Fruit fly (Drosophila melanogaster) whole organism, embryonic: Measurements from ENCODE around the gene Gr5a.

Experiments
- Abd-B ChIP-seq: fragments of 200-800 bp; sonication (Bioruptor generic); optimal IDR thresholded peaks from 2 replicates; lab custom pipeline; 2018; ENCODE audit warnings: missing biosample characterization, mild to moderate bottlenecking, missing genetic modification characterization, moderate library complexity
- Bdp1 ChIP-seq: fragments of 200-800 bp; sonication (Bioruptor generic); optimal IDR thresholded peaks from 3 replicates; lab custom pipeline; 2016; ENCODE audit warnings: missing biosample characterization, missing genetic modification characterization
- CG10147 ChIP-seq: fragments of 200-800 bp; sonication (Bioruptor generic); optimal IDR thresholded peaks from 2 replicates; lab custom pipeline; 2019; ENCODE audit warnings: missing biosample characterization, mild to moderate bottlenecking, missing genetic modification characterization, moderate library complexity
- CG10267 ChIP-seq: fragments of 200-800 bp; sonication (Bioruptor generic); optimal IDR thresholded peaks from 2 replicates; lab custom pipeline; 2018; ENCODE audit warnings: missing biosample characterization, mild to moderate bottlenecking, missing genetic modification characterization, moderate library complexity
- CG10431 ChIP-seq: fragments of 200-800 bp; sonication (Bioruptor generic); optimal IDR thresholded peaks from 3 replicates; lab custom pipeline; 2018; ENCODE audit warnings: missing biosample characterization, mild to moderate bottlenecking, missing genetic modification characterization
- CG10959 ChIP-seq: fragments of 200-800 bp; sonication (Bioruptor generic); IDR thresholded peaks from 2 replicates; pipeline ENCODE4 v1.3.6; 2022; ENCODE audit warnings: missing biosample characterization, missing genetic modification characterization
- CG11398 ChIP-seq: fragments of 200-800 bp; sonication (Bioruptor generic); optimal IDR thresholded peaks from 2 replicates; lab custom pipeline; 2016; ENCODE audit warnings: missing biosample characterization, missing genetic modification characterization
- CG11695 ChIP-seq: fragments of 200-800 bp; sonication (Bioruptor generic); IDR thresholded peaks from 3 replicates; pipeline ENCODE4 v1.3.6; 2022; ENCODE audit warnings: missing biosample characterization, missing genetic modification characterization
- CG12659 ChIP-seq: fragments of 200-800 bp; sonication (Bioruptor generic); optimal IDR thresholded peaks from 3 replicates; lab custom pipeline; 2017; ENCODE audit warnings: mild to moderate bottlenecking, missing biosample characterization, missing genetic modification reagents, missing genetic modification characterization
- CG12942 ChIP-seq: fragments of 200-800 bp; sonication (Bioruptor generic); optimal IDR thresholded peaks from 3 replicates; lab custom pipeline; 2016; ENCODE audit warnings: missing biosample characterization, missing genetic modification characterization
- CG13123 ChIP-seq: fragments of 200-800 bp; sonication (Bioruptor generic); optimal IDR thresholded peaks from 2 replicates; lab custom pipeline; 2016; ENCODE audit warnings: missing biosample characterization, missing genetic modification characterization
- CG1603 ChIP-seq: fragments of 200-800 bp; sonication (Bioruptor generic); optimal IDR thresholded peaks from 2 replicates; lab custom pipeline; 2019; ENCODE audit warnings: missing biosample characterization, mild to moderate bottlenecking, missing genetic modification characterization, moderate library complexity
- CG16779 ChIP-seq: fragments of 200-800 bp; sonication (Bioruptor generic); IDR thresholded peaks from 2 replicates; pipeline ENCODE4 v1.3.6; 2022; ENCODE audit warnings: missing biosample characterization, missing genetic modification characterization
- CG17829 ChIP-seq: fragments of 200-800 bp; optimal IDR thresholded peaks from 2 replicates; lab custom pipeline; 2019; ENCODE audit warnings: missing biosample characterization, mild to moderate bottlenecking, missing genetic modification characterization, moderate library complexity
- CG18262 ChIP-seq: fragments of 200-800 bp; optimal IDR thresholded peaks from 3 replicates; lab custom pipeline; 2019; ENCODE audit warnings: missing biosample characterization, mild to moderate bottlenecking, missing genetic modification characterization, moderate library complexity
- CG1832 ChIP-seq: fragments of 200-800 bp; sonication (Bioruptor generic); optimal IDR thresholded peaks from 2 replicates; lab custom pipeline; 2017; ENCODE audit warnings: missing biosample characterization, mild to moderate bottlenecking, missing genetic modification characterization, inconsistent platforms
- CG2199 ChIP-seq: fragments of 200-800 bp; sonication (Bioruptor generic); IDR thresholded peaks from 3 replicates; pipeline ENCODE4 v1.3.6; 2022; ENCODE audit warnings: missing biosample characterization, missing genetic modification characterization
- CG2875 ChIP-seq: fragments of 200-800 bp; sonication (Bioruptor generic); optimal IDR thresholded peaks from 2 replicates; lab custom pipeline; 2017; ENCODE audit warnings: missing biosample characterization, mild to moderate bottlenecking, missing genetic modification characterization, missing genetic modification reagents
- CG33557 ChIP-seq: fragments of 200-800 bp; sonication (Bioruptor generic); optimal IDR thresholded peaks from 2 replicates; lab custom pipeline; 2019; ENCODE audit warnings: missing biosample characterization, mild to moderate bottlenecking, missing genetic modification characterization, moderate library complexity
- CG4617 ChIP-seq: fragments of 200-800 bp; sonication (Bioruptor generic); optimal IDR thresholded peaks from 3 replicates; lab custom pipeline; 2016; ENCODE audit warnings: missing biosample characterization, missing genetic modification characterization, borderline replicate concordance
- CG7357 ChIP-seq: fragments of 200-800 bp; sonication (Bioruptor generic); IDR thresholded peaks from 3 replicates; pipeline ENCODE4 v1.3.6; 2022; ENCODE audit warnings: missing biosample characterization, missing genetic modification characterization
- CG8478 ChIP-seq: fragments of >200 bp; optimal IDR thresholded peaks from 2 replicates; lab custom pipeline; 2018
- CG9727 ChIP-seq: fragments of 200-800 bp; sonication (Bioruptor generic); optimal IDR thresholded peaks from 3 replicates; lab custom pipeline; 2017; ENCODE audit warnings: missing biosample characterization, mild to moderate bottlenecking, missing genetic modification characterization
- Dbx ChIP-seq: fragments of 200-800 bp; sonication (Bioruptor generic); IDR thresholded peaks from 3 replicates; pipeline ENCODE4 v1.3.6; 2022; ENCODE audit warnings: missing biosample characterization, missing genetic modification characterization
- Dp ChIP-seq: fragments of 200-800 bp; sonication (Bioruptor generic); optimal IDR thresholded peaks from 2 replicates; lab custom pipeline; 2018; ENCODE audit warnings: missing biosample characterization, mild to moderate bottlenecking, missing genetic modification characterization, moderate library complexity
- Dref ChIP-seq: fragments of 200-800 bp; sonication (Bioruptor generic); IDR thresholded peaks from 2 replicates; pipeline ENCODE4 v1.3.6; 2022; ENCODE audit warnings: missing biosample characterization, missing genetic modification characterization
- Drgx ChIP-seq: fragments of 200-800 bp; sonication (Bioruptor generic); IDR thresholded peaks from 2 replicates; pipeline ENCODE4 v1.3.6; 2022; ENCODE audit warnings: missing biosample characterization, missing genetic modification characterization
- Hr39 ChIP-seq: fragments of >200 bp; optimal IDR thresholded peaks from 2 replicates; lab custom pipeline; 2017
- Mes4 ChIP-seq: fragments of 200-800 bp; sonication (Bioruptor generic); optimal IDR thresholded peaks from 2 replicates; lab custom pipeline; 2016; ENCODE audit warnings: missing biosample characterization, missing genetic modification characterization
- az2 ChIP-seq: fragments of 200-800 bp; sonication (Bioruptor generic); optimal IDR thresholded peaks from 3 replicates; lab custom pipeline; 2016; ENCODE audit warnings: missing biosample characterization, missing genetic modification characterization
- br ChIP-seq: fragments of >200 bp; optimal IDR thresholded peaks from 2 replicates; lab custom pipeline; 2017
- crc ChIP-seq: fragments of 200-800 bp; sonication (Bioruptor generic); optimal IDR thresholded peaks from 2 replicates; lab custom pipeline; 2016; ENCODE audit warnings: missing biosample characterization, missing genetic modification characterization
- gcm ChIP-seq: fragments of 200-800 bp; sonication (Bioruptor generic); optimal IDR thresholded peaks from 2 replicates; lab custom pipeline; 2019; ENCODE audit warnings: missing biosample characterization, mild to moderate bottlenecking, missing genetic modification characterization, moderate library complexity
- hbn ChIP-seq: fragments of 200-800 bp; sonication (Bioruptor generic); IDR thresholded peaks from 2 replicates; pipeline ENCODE4 v1.3.6; 2022; ENCODE audit warnings: missing biosample characterization, missing genetic modification characterization; ENCODE audit not compliant: partially characterized antibody
- hkb ChIP-seq, 2 experiments: fragments of 200-800 bp in 1 of 2; fragments of >200 bp in 1 of 2; sonication (Bioruptor generic) in 1 of 2; IDR thresholded peaks in 1 of 2; optimal IDR thresholded peaks in 1 of 2; 2 replicates each; pipeline versions ENCODE4 v1.3.6 to Lab custom; 2017 to 2022; ENCODE audit warnings: missing biosample characterization in 1 of 2, missing genetic modification characterization in 1 of 2
- jigr1 ChIP-seq: fragments of 200-800 bp; sonication (Bioruptor generic); IDR thresholded peaks from 3 replicates; pipeline ENCODE4 v1.3.6; 2022; ENCODE audit warnings: missing biosample characterization, missing genetic modification characterization
- jing ChIP-seq: fragments of 200-800 bp; sonication (Bioruptor generic); optimal IDR thresholded peaks from 2 replicates; lab custom pipeline; 2018; ENCODE audit warnings: missing biosample characterization, mild to moderate bottlenecking, missing genetic modification characterization
- sc ChIP-seq, 3 experiments: fragments of >200 bp in 2 of 3; fragments of 200-800 bp in 1 of 3; sonication (Bioruptor generic) in 1 of 3; optimal IDR thresholded peaks; 2 replicates in 2 of 3; 3 replicates in 1 of 3; lab custom pipeline; 2017; ENCODE audit warnings: mild to moderate bottlenecking in 1 of 3, missing biosample characterization in 1 of 3, missing genetic modification characterization in 1 of 3, missing genetic modification reagents in 1 of 3
- sens ChIP-seq: fragments of 200-800 bp; sonication (Bioruptor generic); peaks from one replicate; lab custom pipeline; 2016; ENCODE audit warnings: missing biosample characterization, missing genetic modification characterization
- sima ChIP-seq: fragments of 200-800 bp; sonication (Bioruptor generic); optimal IDR thresholded peaks from 2 replicates; lab custom pipeline; 2016; ENCODE audit warnings: missing biosample characterization, missing genetic modification characterization
- sisA ChIP-seq: fragments of 200-800 bp; sonication (Bioruptor generic); IDR thresholded peaks from 2 replicates; pipeline ENCODE4 v1.3.6; 2022; ENCODE audit warnings: missing biosample characterization, missing genetic modification characterization
- slp2 ChIP-seq: fragments of 200-800 bp; sonication (Bioruptor generic); optimal IDR thresholded peaks from 2 replicates; lab custom pipeline; 2016; ENCODE audit warnings: missing biosample characterization, missing genetic modification characterization
- tap ChIP-seq: fragments of 200-800 bp; optimal IDR thresholded peaks from 3 replicates; lab custom pipeline; 2019; ENCODE audit warnings: missing biosample characterization, mild to moderate bottlenecking, missing genetic modification characterization, moderate library complexity
- tin ChIP-seq: fragments of 200-800 bp; sonication (Bioruptor generic); optimal IDR thresholded peaks from 3 replicates; lab custom pipeline; 2016; ENCODE audit warnings: missing biosample characterization, missing genetic modification characterization
- trem ChIP-seq: fragments of 200-800 bp; optimal IDR thresholded peaks from 3 replicates; lab custom pipeline; 2019; ENCODE audit warnings: missing biosample characterization, mild to moderate bottlenecking, missing genetic modification characterization, moderate library complexity
- ttk ChIP-seq: fragments of 200-800 bp; sonication (Bioruptor generic); IDR thresholded peaks from 2 replicates; pipeline ENCODE4 v2.1.2; 2022; ENCODE audit warnings: missing biosample characterization, missing genetic modification characterization
- tup ChIP-seq: fragments of 200-800 bp; sonication (Bioruptor generic); optimal IDR thresholded peaks from 2 replicates; lab custom pipeline; 2016; ENCODE audit warnings: missing biosample characterization, mild to moderate bottlenecking, missing genetic modification characterization, moderate library complexity
- vvl ChIP-seq: fragments of 200-800 bp; sonication (Bioruptor generic); IDR thresholded peaks from 2 replicates; pipeline ENCODE4 v1.3.6; 2022; ENCODE audit warnings: missing biosample characterization, missing genetic modification characterization
- wek ChIP-seq: fragments of 200-800 bp; sonication (Bioruptor generic); optimal IDR thresholded peaks from 3 replicates; lab custom pipeline; 2018; ENCODE audit warnings: missing biosample characterization, mild to moderate bottlenecking, missing genetic modification characterization, moderate library complexity

Gene Gr5a

DNA sequence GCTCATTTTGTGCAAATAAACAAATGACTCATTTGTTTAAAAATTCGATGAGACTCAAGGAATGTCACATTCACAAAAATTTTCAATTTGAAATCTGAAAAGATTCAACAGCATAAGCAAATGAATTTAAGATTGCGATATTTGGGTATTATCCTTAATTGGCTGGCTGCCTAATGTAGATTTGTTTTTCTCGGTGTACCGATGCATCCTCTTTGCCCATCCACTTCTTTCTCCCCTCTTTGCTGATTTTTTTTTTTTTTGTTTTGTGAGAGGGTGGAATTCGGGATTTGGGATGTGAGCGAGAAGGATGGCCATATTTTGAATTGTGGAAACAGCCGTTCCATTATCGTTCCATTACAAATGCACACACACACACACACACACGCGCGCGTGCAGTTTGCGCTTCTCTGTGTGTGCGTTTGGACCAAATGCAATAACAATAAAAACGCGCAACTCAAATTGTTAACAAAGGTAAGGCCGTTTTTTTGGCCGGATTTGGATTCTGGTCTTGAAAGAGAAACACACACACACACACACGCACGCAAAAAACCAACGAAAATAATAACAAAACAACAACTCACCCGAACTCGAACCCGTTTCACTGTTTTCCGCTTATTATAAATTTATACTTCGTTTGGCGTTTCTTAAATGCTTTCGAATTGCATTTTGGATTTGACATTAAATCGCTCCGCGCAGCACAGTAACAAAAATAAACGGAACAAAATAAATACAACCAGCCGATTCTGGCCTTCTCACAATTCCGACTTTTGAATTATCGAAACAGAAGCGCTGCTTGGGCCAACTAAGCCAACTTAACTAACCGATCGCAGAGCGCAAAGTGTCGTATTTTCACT lies 1.1 kb upstream of the Gr5a start (continued):
- TF ChIP-seq slp2 (GFP tag; lab: Kevin White, UChicago), result peak; percentile 27
- no peak for TF ChIP-seq CG2199 (GFP tag; lab: Robert Waterston, UW)
- TF ChIP-seq tup (GFP tag; lab: Kevin White, UChicago), result no peak
- no peak for TF ChIP-seq Hr39 (lab: Kevin White, UChicago)
- TF ChIP-seq tap (tag; lab: Kevin White, UChicago), result no peak
- TF ChIP-seq trem (tag; lab: Kevin White, UChicago), result peak; percentile 48
- peak; percentile 40 for TF ChIP-seq Mes4 (GFP tag; lab: Kevin White, UChicago)
- no peak for TF ChIP-seq Dbx (GFP tag; lab: Robert Waterston, UW)
- TF ChIP-seq jing, result peak; percentile 35
- peak; percentile 19 for TF ChIP-seq CG2875 (GFP tag; lab: Kevin White, UChicago)
- TF ChIP-seq Bdp1 (GFP tag; lab: Kevin White, UChicago), result no peak
- no peak for TF ChIP-seq CG1832 (GFP tag; lab: Kevin White, UChicago)
- TF ChIP-seq CG18262, result peak; percentile 73
- TF ChIP-seq CG8478 (lab: Kevin White, UChicago), result no peak
- peak; percentile 40 for TF ChIP-seq az2 (GFP tag; lab: Kevin White, UChicago)
- TF ChIP-seq CG10959 (GFP tag; lab: Robert Waterston, UW), result 0 out of 2 replicates have a peak, but pooled peaks have one; percentile 8
- peak; percentile 29 for TF ChIP-seq Abd-B (GFP tag; lab: Kevin White, UChicago)
- TF ChIP-seq sens (GFP tag; lab: Kevin White, UChicago), result peak; percentile 95
- peak; percentile 49 for TF ChIP-seq vvl
- TF ChIP-seq CG12659 (GFP tag; lab: Kevin White, UChicago), result peak; percentile 38
- TF ChIP-seq CG11695 (GFP tag; lab: Robert Waterston, UW), result 0 out of 3 replicates have a peak, but pooled peaks have one; percentile 25
- TF ChIP-seq CG10431 (GFP tag; lab: Kevin White, UChicago), result peak; percentile 34
- TF ChIP-seq CG13123 (GFP tag; lab: Kevin White, UChicago), result peak; percentile 4
- TF ChIP-seq Dp (GFP tag; lab: Kevin White, UChicago), result no peak
- peak; percentile 57 for TF ChIP-seq tin (GFP tag; lab: Kevin White, UChicago)
- TF ChIP-seq ttk (GFP tag; lab: Robert Waterston, UW), result 0 out of 2 replicates have a peak, but pooled peaks have one; percentile 40
- peak; percentile 3 for TF ChIP-seq gcm (GFP tag; lab: Kevin White, UChicago)
- peak; percentile 68 for TF ChIP-seq CG9727 (GFP tag; lab: Kevin White, UChicago)
- TF ChIP-seq sisA (GFP tag; lab: Robert Waterston, UW), result peak; percentile 54; the same call in 1 of the 2 replicates
- peak; percentile 51; the same call in 1 of the 2 replicates for TF ChIP-seq Drgx (GFP tag; lab: Robert Waterston, UW)
- no peak for TF ChIP-seq wek (GFP tag; lab: Kevin White, UChicago)
- no peak for TF ChIP-seq br (lab: Kevin White, UChicago)
- TF ChIP-seq hbn (GFP tag; lab: Robert Waterston, UW), result no peak
- no peak for TF ChIP-seq jigr1 (GFP tag; lab: Robert Waterston, UW)
- no peak for TF ChIP-seq CG16779 (GFP tag; lab: Robert Waterston, UW)
- TF ChIP-seq sima, result no peak
- TF ChIP-seq sc (optimal IDR thresholded peaks at IDR 0.05; lab: Kevin White, UChicago), result no peak
- TF ChIP-seq sc (GFP tag; optimal IDR thresholded peaks at IDR 0.05; lab: Kevin White, UChicago), result peak; percentile 40
- TF ChIP-seq CG33557 (GFP tag; lab: Kevin White, UChicago), result peak; percentile 24
- TF ChIP-seq CG1603 (tag; lab: Kevin White, UChicago), result peak; percentile 58
- no peak for TF ChIP-seq CG4617 (GFP tag; lab: Kevin White, UChicago)
- no peak for TF ChIP-seq Dref
- peak; percentile 15 for TF ChIP-seq CG12942 (GFP tag; lab: Kevin White, UChicago)
- peak; percentile 51 for TF ChIP-seq CG10267 (tag; lab: Kevin White, UChicago)
- no peak for TF ChIP-seq CG10147
- peak; percentile 47 for TF ChIP-seq CG11398
- TF ChIP-seq CG17829 (tag; lab: Kevin White, UChicago), result peak; percentile 60
- TF ChIP-seq crc (GFP tag; lab: Kevin White, UChicago), result no peak
- TF ChIP-seq hkb (optimal IDR thresholded peaks at IDR 0.05; lab: Kevin White, UChicago), result no peak
- TF ChIP-seq hkb (GFP tag; IDR thresholded peaks at IDR 0.05; lab: Robert Waterston, UW), result peak; percentile 62; the same call in 1 of the 2 replicates
- no peak for TF ChIP-seq CG7357
